Fruit fly (Drosophila melanogaster): ENCODE data around the gene Peritrophin-15a.

- TF ChIP-seq CG16779 (tag; optimal IDR thresholded peaks at IDR 0.05) (no peak), spab (GFP tag; optimal IDR thresholded peaks at IDR 0.05) (no peak), Eip78C (GFP tag) (peak; percentile 49), eg (GFP tag; IDR thresholded peaks at IDR 0.05) (no peak), Blimp-1 (GFP tag; optimal IDR thresholded peaks at IDR 0.05) (no peak), Ets96B (tag; optimal IDR thresholded peaks at IDR 0.05) (no peak), lz (GFP tag; optimal IDR thresholded peaks at IDR 0.05) (no peak), net (GFP tag; optimal IDR thresholded peaks at IDR 0.05) (no peak), ss (GFP tag; optimal IDR thresholded peaks at IDR 0.05) (no peak), Sox102F (GFP tag; optimal IDR thresholded peaks at IDR 0.05) (no peak), Hr38 (GFP tag; optimal IDR thresholded peaks at IDR 0.05) (no peak), CG9139 (GFP tag; optimal IDR thresholded peaks at IDR 0.05) (no peak)
These were observed 27.2 kb upstream of the Peritrophin-15a start for dm6 chr2L:8423047-8423446.

All from whole organism, prepupa.